Fruit fly (Drosophila melanogaster): ENCODE results near the gene CG1074.

CG1074 gene

dm6 chr3R:4471846-4472693 is 38.3 kb downstream of the CG1074 start:
- TF ChIP-seq kay (GFP tag; ENCODE audit: borderline replicate concordance), result peak; percentile 70
- no peak for TF ChIP-seq Crg-1 (GFP tag; optimal IDR thresholded peaks at IDR 0.05)
- TF ChIP-seq bab1 (GFP tag; optimal IDR thresholded peaks at IDR 0.05), result no peak
- no peak for TF ChIP-seq Hr96 (GFP tag; optimal IDR thresholded peaks at IDR 0.05)
- TF ChIP-seq CG12768 (GFP tag; optimal IDR thresholded peaks at IDR 0.05), result no peak

- TF ChIP-seq kay (GFP tag; ENCODE audit: borderline replicate concordance) (no peak), CG7045 (GFP tag; optimal IDR thresholded peaks at IDR 0.05) (no peak), CG11617 (GFP tag; optimal IDR thresholded peaks at IDR 0.05) (no peak), CG33017 (tag; optimal IDR thresholded peaks at IDR 0.05) (no peak), cic (GFP tag; optimal IDR thresholded peaks at IDR 0.05) (no peak), bab1 (GFP tag; optimal IDR thresholded peaks at IDR 0.05) (no peak), CG12768 (GFP tag; optimal IDR thresholded peaks at IDR 0.05) (no peak), toe (GFP tag; optimal IDR thresholded peaks at IDR 0.05) (no peak)
These were observed 38.9 kb downstream of the CG1074 start for dm6 chr3R:4472694-4472975.

- TF ChIP-seq CG12768 (GFP tag; optimal IDR thresholded peaks at IDR 0.05) (peak; percentile 33), CG1620 (GFP tag; optimal IDR thresholded peaks at IDR 0.05) (no peak), ovo (GFP tag; optimal IDR thresholded peaks at IDR 0.05) (no peak)
These were observed 41.6 kb downstream of the CG1074 start for dm6 chr3R:4475378-4475777.

dm6 chr3R:4476004-4476403 is 42.2 kb downstream of the CG1074 start:
- peak; percentile 49 for TF ChIP-seq pad (GFP tag; optimal IDR thresholded peaks at IDR 0.05)
- no peak for TF ChIP-seq CG12768 (GFP tag; optimal IDR thresholded peaks at IDR 0.05)
- TF ChIP-seq kay (GFP tag; ENCODE audit: borderline replicate concordance), result peak; percentile 11

- TF ChIP-seq Mnt (GFP tag; optimal IDR thresholded peaks at IDR 0.05) (peak; percentile 84), CG1620 (GFP tag; optimal IDR thresholded peaks at IDR 0.05) (peak; percentile 63), CG11617 (GFP tag; optimal IDR thresholded peaks at IDR 0.05) (peak; percentile 82), CG12768 (GFP tag; optimal IDR thresholded peaks at IDR 0.05) (peak; percentile 61), tj (GFP tag; optimal IDR thresholded peaks at IDR 0.05) (peak; percentile 70), Clk (GFP tag; optimal IDR thresholded peaks at IDR 0.05) (peak; percentile 7), toe (GFP tag; optimal IDR thresholded peaks at IDR 0.05) (peak; percentile 57), cic (GFP tag; optimal IDR thresholded peaks at IDR 0.05) (peak; percentile 56), Hr96 (GFP tag; optimal IDR thresholded peaks at IDR 0.05) (peak; percentile 69), kay (GFP tag; ENCODE audit: borderline replicate concordance) (peak; percentile 91), ovo (GFP tag; optimal IDR thresholded peaks at IDR 0.05) (peak; percentile 11), Crg-1 (GFP tag; optimal IDR thresholded peaks at IDR 0.05) (no peak), cnc (optimal IDR thresholded peaks at IDR 0.05) (no peak), CG33017 (tag; optimal IDR thresholded peaks at IDR 0.05) (peak; percentile 76), CG5204 (GFP tag; optimal IDR thresholded peaks at IDR 0.05) (peak; percentile 75), CG7101 (tag; optimal IDR thresholded peaks at IDR 0.05) (peak; percentile 83), CG14711 (tag; optimal IDR thresholded peaks at IDR 0.05) (peak; percentile 79), pad (GFP tag; optimal IDR thresholded peaks at IDR 0.05) (peak; percentile 42), CG7045 (GFP tag; optimal IDR thresholded peaks at IDR 0.05) (peak; percentile 65), bab1 (GFP tag; optimal IDR thresholded peaks at IDR 0.05) (peak; percentile 84)
These were observed 44.7 kb downstream of the CG1074 start for dm6 chr3R:4478220-4479037.

dm6 chr3R:4479038-4479988 is 45.5 kb downstream of the CG1074 start, which contains the start of gene CG31523:
Gene CG31523, minus strand, starts transcription at chr3R:4479207.
- TF ChIP-seq CG7045 (GFP tag; optimal IDR thresholded peaks at IDR 0.05) (no peak), ovo (GFP tag; optimal IDR thresholded peaks at IDR 0.05) (no peak), Clk (GFP tag; optimal IDR thresholded peaks at IDR 0.05) (no peak), Mnt (GFP tag; optimal IDR thresholded peaks at IDR 0.05) (no peak), tj (GFP tag; optimal IDR thresholded peaks at IDR 0.05) (peak; percentile 86), kay (GFP tag; ENCODE audit: borderline replicate concordance) (peak; percentile 94), bab1 (GFP tag; optimal IDR thresholded peaks at IDR 0.05) (no peak), Hr96 (GFP tag; optimal IDR thresholded peaks at IDR 0.05) (no peak), cnc (optimal IDR thresholded peaks at IDR 0.05) (peak; percentile 60 to 68), CG7101 (tag; optimal IDR thresholded peaks at IDR 0.05) (no peak), CG11617 (GFP tag; optimal IDR thresholded peaks at IDR 0.05) (no peak), CG1620 (GFP tag; optimal IDR thresholded peaks at IDR 0.05) (no peak), Crg-1 (GFP tag; optimal IDR thresholded peaks at IDR 0.05) (no peak)
